Fruit fly (Drosophila melanogaster): ENCODE measurements around the gene CG5199.

The CG5199 gene

DNA sequence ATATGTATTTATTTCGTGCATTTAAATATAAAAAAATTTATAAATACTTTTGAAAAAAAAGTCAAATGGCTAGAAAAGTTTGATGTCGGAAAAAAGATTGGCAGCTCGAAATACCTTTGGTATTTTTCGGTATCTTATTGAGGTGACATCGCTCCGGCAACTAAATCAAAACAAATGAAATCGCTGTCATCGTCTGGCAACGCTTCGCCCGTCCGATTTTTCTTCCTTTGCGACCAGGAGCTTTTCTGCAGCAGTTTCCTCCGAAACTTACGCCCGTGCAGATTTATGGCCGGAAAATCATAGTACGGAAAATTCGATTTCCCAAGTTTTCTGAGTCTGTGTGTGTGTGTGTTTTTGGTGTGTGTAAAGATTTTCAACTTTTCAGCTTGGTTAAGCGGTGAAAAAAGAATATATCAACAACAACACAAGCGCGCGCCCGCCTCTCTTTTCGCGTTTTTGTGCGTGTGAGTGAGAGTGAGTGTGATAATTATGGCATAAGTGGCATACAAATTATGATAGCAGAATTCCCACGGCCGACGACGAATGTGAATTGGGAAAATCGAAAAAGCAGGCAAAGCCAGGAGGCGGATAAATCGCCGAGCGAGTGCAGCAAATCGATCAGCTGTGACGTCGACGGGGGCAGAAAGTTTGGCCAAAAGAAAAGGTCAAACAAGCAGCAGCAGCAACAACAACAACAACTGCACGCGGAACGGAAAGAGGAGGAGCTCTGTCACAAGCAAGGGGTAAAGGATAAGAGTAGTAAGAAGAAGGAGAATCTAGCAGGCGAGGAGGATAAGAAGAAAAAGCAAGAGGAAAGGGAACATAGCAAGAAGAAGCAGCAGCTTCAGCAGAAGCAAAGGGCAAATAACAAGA is 44.7 kb upstream of the CG5199 start, which contains the start of gene CG32425 (continued):
- TF ChIP-seq ttk (GFP tag; IDR thresholded peaks at IDR 0.05), result no peak
- no peak for TF ChIP-seq CG7928 (GFP tag; optimal IDR thresholded peaks at IDR 0.05)
- TF ChIP-seq CG12942 (GFP tag; optimal IDR thresholded peaks at IDR 0.05), result no peak
- TF ChIP-seq danr (GFP tag; IDR thresholded peaks at IDR 0.05), result no peak
- no peak for TF ChIP-seq CG18011 (GFP tag; optimal IDR thresholded peaks at IDR 0.05)
- no peak for TF ChIP-seq CG14441 (GFP tag; IDR thresholded peaks at IDR 0.05)
- no peak for TF ChIP-seq Ssrp (tag; optimal IDR thresholded peaks at IDR 0.05)
- TF ChIP-seq CG13123 (GFP tag; optimal IDR thresholded peaks at IDR 0.05), result no peak
- TF ChIP-seq shn (GFP tag; optimal IDR thresholded peaks at IDR 0.05), result no peak
- no peak for TF ChIP-seq CG16813 (GFP tag; IDR thresholded peaks at IDR 0.05; ENCODE audit: partially characterized antibody)
- no peak for TF ChIP-seq CG13894 (tag; optimal IDR thresholded peaks at IDR 0.05)
- TF ChIP-seq CG17328 (GFP tag; IDR thresholded peaks at IDR 0.05), result no peak
- peak; percentile 97 for TF ChIP-seq trem (tag; optimal IDR thresholded peaks at IDR 0.05)
- no peak for TF ChIP-seq CG11696 (GFP tag; IDR thresholded peaks at IDR 0.05)
- TF ChIP-seq wor (GFP tag; IDR thresholded peaks at IDR 0.05), result no peak
- TF ChIP-seq wek (GFP tag; optimal IDR thresholded peaks at IDR 0.05), result no peak
- no peak for TF ChIP-seq prd (optimal IDR thresholded peaks at IDR 0.05)
- TF ChIP-seq prd (GFP tag; IDR thresholded peaks at IDR 0.05), result no peak
- TF ChIP-seq CG31365 (tag; optimal IDR thresholded peaks at IDR 0.05), result no peak
- peak; percentile 35; the same call in 1 of the 2 replicates for TF ChIP-seq CG9932 (GFP tag; IDR thresholded peaks at IDR 0.05)
- no peak for TF ChIP-seq CG3407 (GFP tag; optimal IDR thresholded peaks at IDR 0.05)
- no peak for TF ChIP-seq vnd (GFP tag; IDR thresholded peaks at IDR 0.05; ENCODE audit: partially characterized antibody)
- no peak for TF ChIP-seq Blimp-1 (GFP tag; optimal IDR thresholded peaks at IDR 0.05)
- peak; percentile 17 for TF ChIP-seq CG18262 (tag; optimal IDR thresholded peaks at IDR 0.05)
- no peak for TF ChIP-seq CG11560 (tag; IDR thresholded peaks at IDR 0.05)
- no peak for TF ChIP-seq cato (GFP tag; optimal IDR thresholded peaks at IDR 0.05; ENCODE audit: borderline replicate concordance)
- no peak for TF ChIP-seq Sox102F (GFP tag; optimal IDR thresholded peaks at IDR 0.05)
- TF ChIP-seq sug (tag; optimal IDR thresholded peaks at IDR 0.05), result peak; percentile 15
- TF ChIP-seq odd (GFP tag; optimal IDR thresholded peaks at IDR 0.05), result no peak
- no peak for TF ChIP-seq sr (GFP tag; IDR thresholded peaks at IDR 0.05)
- no peak for TF ChIP-seq rib (GFP tag; IDR thresholded peaks at IDR 0.05)
- TF ChIP-seq Hr78 (GFP tag; optimal IDR thresholded peaks at IDR 0.05), result peak in 1 of 2 experiments; percentile 63
- peak; percentile 3 for TF ChIP-seq CG8281 (tag; optimal IDR thresholded peaks at IDR 0.05)
- no peak for TF ChIP-seq Optix (GFP tag; IDR thresholded peaks at IDR 0.05)
- no peak for TF ChIP-seq CG30431 (GFP tag; optimal IDR thresholded peaks at IDR 0.05)
- TF ChIP-seq Ets97D (GFP tag; optimal IDR thresholded peaks at IDR 0.05), result peak; percentile 61
- no peak for TF ChIP-seq CG6683 (GFP tag; optimal IDR thresholded peaks at IDR 0.05)
- TF ChIP-seq Scr (GFP tag; IDR thresholded peaks at IDR 0.05; ENCODE audit: partially characterized antibody), result no peak
- TF ChIP-seq gfzf (GFP tag; optimal IDR thresholded peaks at IDR 0.05), result peak; percentile 47
- no peak for TF ChIP-seq CG14965 (GFP tag; optimal IDR thresholded peaks at IDR 0.05; ENCODE audit: borderline replicate concordance)
- peak; percentile 48 for TF ChIP-seq CG1603 (tag; optimal IDR thresholded peaks at IDR 0.05)
- TF ChIP-seq Spps (tag; optimal IDR thresholded peaks at IDR 0.05), result no peak
- no peak for TF ChIP-seq B-H1 (GFP tag; IDR thresholded peaks at IDR 0.05)
- peak; percentile 21 for TF ChIP-seq CG15269 (tag; optimal IDR thresholded peaks at IDR 0.05)
- TF ChIP-seq CG7372 (GFP tag; IDR thresholded peaks at IDR 0.05), result no peak
- TF ChIP-seq tgo (GFP tag; IDR thresholded peaks at IDR 0.05), result no peak
- TF ChIP-seq ara (GFP tag; IDR thresholded peaks at IDR 0.05), result no peak
- TF ChIP-seq CG9876 (GFP tag; optimal IDR thresholded peaks at IDR 0.05), result no peak
- no peak for TF ChIP-seq Max (GFP tag; optimal IDR thresholded peaks at IDR 0.05)
